Fruit fly (Drosophila melanogaster) whole organism, embryonic: ENCODE data around the gene CG7367.

Experiments
- Ada2b ChIP-seq: fragments of 200-800 bp; sonication (Bioruptor generic); IDR thresholded peaks from 2 replicates; pipeline ENCODE4 v1.3.6; 2022; ENCODE audit warnings: missing biosample characterization, missing genetic modification characterization
- Bteb2 ChIP-seq: fragments of 200-800 bp; sonication (Bioruptor generic); optimal IDR thresholded peaks from 2 replicates; lab custom pipeline; 2016; ENCODE audit warnings: missing biosample characterization, missing genetic modification characterization
- CG10321 ChIP-seq: fragments of 200-800 bp; sonication (Bioruptor generic); IDR thresholded peaks from 2 replicates; pipeline ENCODE4 v1.3.6; 2022; ENCODE audit warnings: missing biosample characterization, missing genetic modification characterization
- CG13296 ChIP-seq: fragments of 200-800 bp; sonication (Bioruptor generic); optimal IDR thresholded peaks from 3 replicates; lab custom pipeline; 2018; ENCODE audit warnings: missing biosample characterization, mild to moderate bottlenecking, missing genetic modification characterization
- CG15514 ChIP-seq: fragments of 200-800 bp; sonication (Bioruptor generic); optimal IDR thresholded peaks from 3 replicates; lab custom pipeline; 2017; ENCODE audit warnings: missing biosample characterization, missing genetic modification characterization, mild to moderate bottlenecking, moderate library complexity, missing genetic modification reagents
- CG16815 ChIP-seq: fragments of 200-800 bp; sonication (Bioruptor generic); optimal IDR thresholded peaks from 3 replicates; lab custom pipeline; 2017; ENCODE audit warnings: missing biosample characterization, mild to moderate bottlenecking, missing genetic modification characterization
- CG16863 ChIP-seq: fragments of 200-800 bp; sonication (Bioruptor generic); optimal IDR thresholded peaks from 3 replicates; lab custom pipeline; 2016; ENCODE audit warnings: missing biosample characterization, missing genetic modification characterization
- CG17328 ChIP-seq: fragments of 200-800 bp; sonication (Bioruptor generic); IDR thresholded peaks from 2 replicates; pipeline ENCODE4 v1.3.6; 2022; ENCODE audit warnings: missing biosample characterization, missing genetic modification characterization
- CG17385 ChIP-seq: fragments of 200-800 bp; sonication (Bioruptor generic); optimal IDR thresholded peaks from 3 replicates; lab custom pipeline; 2018; ENCODE audit warnings: missing biosample characterization, mild to moderate bottlenecking, missing genetic modification characterization
- CG17912 ChIP-seq: fragments of 200-800 bp; sonication (Bioruptor generic); optimal IDR thresholded peaks from 2 replicates; lab custom pipeline; 2018; ENCODE audit warnings: missing biosample characterization, mild to moderate bottlenecking, missing genetic modification characterization
- CG2678 ChIP-seq: fragments of 200-800 bp; sonication (Bioruptor generic); optimal IDR thresholded peaks from 3 replicates; lab custom pipeline; 2019; ENCODE audit warnings: missing biosample characterization, mild to moderate bottlenecking, missing genetic modification characterization, moderate library complexity
- CG2889 ChIP-seq: fragments of 200-800 bp; sonication (Bioruptor generic); IDR thresholded peaks from 3 replicates; pipeline ENCODE4 v1.3.6; 2022; ENCODE audit warnings: missing biosample characterization, missing genetic modification characterization
- CG32532 ChIP-seq: fragments of 200-800 bp; sonication (Bioruptor generic); IDR thresholded peaks from 2 replicates; pipeline ENCODE4 v1.3.6; 2022; ENCODE audit warnings: missing biosample characterization, missing genetic modification characterization
- CG3995 ChIP-seq: fragments of 200-800 bp; sonication (Bioruptor generic); optimal IDR thresholded peaks from 3 replicates; lab custom pipeline; 2016; ENCODE audit warnings: missing biosample characterization, missing genetic modification characterization
- CG7556 ChIP-seq: fragments of 200-800 bp; sonication (Bioruptor generic); optimal IDR thresholded peaks from 2 replicates; lab custom pipeline; 2017; ENCODE audit warnings: missing biosample characterization, mild to moderate bottlenecking, missing genetic modification characterization
- Dip2 ChIP-seq: fragments of 200-800 bp; sonication (Bioruptor generic); IDR thresholded peaks from 2 replicates; pipeline ENCODE4 v1.3.6; 2022; ENCODE audit warnings: missing biosample characterization, missing genetic modification characterization
- Hr51 ChIP-seq, 2 experiments: fragments of 200-800 bp; sonication (Bioruptor generic); optimal IDR thresholded peaks; 2 replicates in 1 of 2; 3 replicates in 1 of 2; lab custom pipeline; 2016 to 2018; ENCODE audit warnings: missing biosample characterization in 2 of 2, missing genetic modification characterization in 2 of 2, mild to moderate bottlenecking in 1 of 2, moderate library complexity in 1 of 2
- Hsf ChIP-seq: fragments of 200-800 bp; sonication (Bioruptor generic); optimal IDR thresholded peaks from 3 replicates; lab custom pipeline; 2016; ENCODE audit warnings: missing biosample characterization, missing genetic modification characterization
- Mrtf ChIP-seq: fragments of 200-800 bp; sonication (Bioruptor generic); IDR thresholded peaks from 3 replicates; pipeline ENCODE4 v1.3.6; 2022; ENCODE audit warnings: missing biosample characterization, missing genetic modification characterization
- Opbp ChIP-seq: fragments of 200-800 bp; sonication (Bioruptor generic); IDR thresholded peaks from 3 replicates; pipeline ENCODE4 v1.3.6; 2022; ENCODE audit warnings: missing biosample characterization, missing genetic modification characterization; ENCODE audit not compliant: partially characterized antibody
- Six4 ChIP-seq: fragments of 200-800 bp; sonication (Bioruptor generic); optimal IDR thresholded peaks from 2 replicates; lab custom pipeline; 2016; ENCODE audit warnings: missing biosample characterization, missing genetic modification characterization
- TFAM ChIP-seq: fragments of 200-800 bp; sonication (Bioruptor generic); optimal IDR thresholded peaks from 2 replicates; lab custom pipeline; 2017; ENCODE audit warnings: missing biosample characterization, missing genetic modification characterization, inconsistent platforms
- Tbp ChIP-seq: fragments of >200 bp; optimal IDR thresholded peaks from 2 replicates; lab custom pipeline; 2018; ENCODE audit warnings: missing biosample characterization, missing genetic modification characterization
- Xrp1 ChIP-seq: fragments of 200-800 bp; sonication (Bioruptor generic); IDR thresholded peaks from 2 replicates; pipeline ENCODE4 v1.3.6; 2022; ENCODE audit warnings: missing biosample characterization, missing genetic modification characterization
- ato ChIP-seq: fragments of 200-800 bp; sonication (Bioruptor generic); IDR thresholded peaks from 2 replicates; pipeline ENCODE4 v1.3.6; 2022; ENCODE audit warnings: missing biosample characterization, missing genetic modification characterization; ENCODE audit not compliant: partially characterized antibody
- bbx ChIP-seq: fragments of 200-800 bp; sonication (Bioruptor generic); IDR thresholded peaks from 2 replicates; pipeline ENCODE4 v1.3.6; 2022; ENCODE audit warnings: missing biosample characterization, missing genetic modification characterization; ENCODE audit not compliant: partially characterized antibody
- bcd ChIP-seq: fragments of 200-800 bp; sonication (Bioruptor generic); optimal IDR thresholded peaks from 2 replicates; lab custom pipeline; 2017; ENCODE audit warnings: missing biosample characterization, mild to moderate bottlenecking, missing genetic modification characterization
- chm ChIP-seq: fragments of 200-800 bp; sonication (Bioruptor generic); IDR thresholded peaks from 2 replicates; pipeline ENCODE4 v1.3.6; 2022; ENCODE audit warnings: missing biosample characterization, missing genetic modification characterization
- crol ChIP-seq: fragments of 200-800 bp; sonication (Bioruptor generic); IDR thresholded peaks from 2 replicates; pipeline ENCODE4 v1.3.6; 2022; ENCODE audit warnings: missing biosample characterization, missing genetic modification characterization
- crp ChIP-seq, 2 experiments: fragments of 200-800 bp; sonication (Bioruptor generic); optimal IDR thresholded peaks; 2 replicates in 1 of 2; 3 replicates in 1 of 2; lab custom pipeline; 2017; ENCODE audit warnings: missing biosample characterization in 2 of 2, missing genetic modification characterization in 2 of 2, mild to moderate bottlenecking in 1 of 2, moderate library complexity in 1 of 2
- emc ChIP-seq: fragments of 200-800 bp; sonication (Bioruptor generic); optimal IDR thresholded peaks from 2 replicates; lab custom pipeline; 2016; ENCODE audit warnings: missing biosample characterization, missing genetic modification characterization
- eyg ChIP-seq: fragments of 200-800 bp; sonication (Bioruptor generic); optimal IDR thresholded peaks from 3 replicates; lab custom pipeline; 2016; ENCODE audit warnings: missing biosample characterization, missing genetic modification characterization
- ftz-f1 ChIP-seq: fragments of 200-800 bp; sonication (Bioruptor generic); optimal IDR thresholded peaks from 2 replicates; lab custom pipeline; 2016; ENCODE audit warnings: missing biosample characterization, missing genetic modification characterization
- hbn ChIP-seq: fragments of 200-800 bp; sonication (Bioruptor generic); IDR thresholded peaks from 2 replicates; pipeline ENCODE4 v1.3.6; 2022; ENCODE audit warnings: missing biosample characterization, missing genetic modification characterization; ENCODE audit not compliant: partially characterized antibody
- insv ChIP-seq, 2 experiments: fragments of 200-800 bp; sonication (Bioruptor generic); optimal IDR thresholded peaks; 3 replicates each; lab custom pipeline; 2016 to 2018; ENCODE audit warnings: missing biosample characterization in 2 of 2, missing genetic modification characterization in 2 of 2
- jumu ChIP-seq: fragments of 200-800 bp; sonication (Bioruptor generic); optimal IDR thresholded peaks from 3 replicates; lab custom pipeline; 2016; ENCODE audit warnings: missing biosample characterization, missing genetic modification characterization
- kah ChIP-seq: fragments of 200-800 bp; sonication (Bioruptor generic); optimal IDR thresholded peaks from 2 replicates; lab custom pipeline; 2018; ENCODE audit warnings: missing biosample characterization, mild to moderate bottlenecking, missing genetic modification characterization
- oc ChIP-seq: fragments of 200-800 bp; sonication (Bioruptor generic); optimal IDR thresholded peaks from 2 replicates; lab custom pipeline; 2018; ENCODE audit warnings: missing biosample characterization, mild to moderate bottlenecking, missing genetic modification characterization, moderate library complexity
- org-1 ChIP-seq: fragments of 200-800 bp; sonication (Bioruptor generic); optimal IDR thresholded peaks from 2 replicates; lab custom pipeline; 2017; ENCODE audit warnings: missing biosample characterization, missing genetic modification characterization
- peb ChIP-seq: fragments of 200-800 bp; sonication (Bioruptor generic); IDR thresholded peaks from 2 replicates; pipeline ENCODE4 v1.3.6; 2022; ENCODE audit warnings: missing biosample characterization, missing genetic modification characterization
- psq ChIP-seq: fragments of 200-800 bp; sonication (Bioruptor generic); optimal IDR thresholded peaks from 2 replicates; lab custom pipeline; 2017; ENCODE audit warnings: missing biosample characterization, missing genetic modification characterization
- ranshi ChIP-seq: fragments of 200-800 bp; sonication (Bioruptor generic); IDR thresholded peaks from 2 replicates; pipeline ENCODE4 v1.3.6; 2022; ENCODE audit warnings: missing biosample characterization, missing genetic modification characterization
- sens-2 ChIP-seq: fragments of 200-800 bp; sonication (Bioruptor generic); IDR thresholded peaks from 2 replicates; pipeline ENCODE4 v1.3.6; 2022; ENCODE audit warnings: missing biosample characterization, missing genetic modification characterization
- seq ChIP-seq: fragments of 200-800 bp; sonication (Bioruptor generic); IDR thresholded peaks from 2 replicates; pipeline ENCODE4 v1.3.6; 2022; ENCODE audit warnings: missing biosample characterization, missing genetic modification characterization
- sug ChIP-seq: fragments of 200-800 bp; optimal IDR thresholded peaks from 2 replicates; lab custom pipeline; 2019; ENCODE audit warnings: missing biosample characterization, mild to moderate bottlenecking, missing genetic modification characterization, moderate library complexity
- tup ChIP-seq: fragments of 200-800 bp; sonication (Bioruptor generic); optimal IDR thresholded peaks from 2 replicates; lab custom pipeline; 2016; ENCODE audit warnings: missing biosample characterization, mild to moderate bottlenecking, missing genetic modification characterization, moderate library complexity
- usp ChIP-seq: fragments of >200 bp; optimal IDR thresholded peaks from 2 replicates; lab custom pipeline; 2017; ENCODE audit warnings: missing biosample characterization, missing genetic modification characterization
- zfh1 ChIP-seq: fragments of 200-800 bp; sonication (Bioruptor generic); IDR thresholded peaks from 3 replicates; pipeline ENCODE4 v1.3.6; 2022; ENCODE audit warnings: missing biosample characterization, missing genetic modification characterization
- zfh2 ChIP-seq: fragments of 200-800 bp; sonication (Bioruptor generic); optimal IDR thresholded peaks from 2 replicates; lab custom pipeline; 2016; ENCODE audit warnings: missing biosample characterization, missing genetic modification characterization

The CG7367 gene

DNA sequence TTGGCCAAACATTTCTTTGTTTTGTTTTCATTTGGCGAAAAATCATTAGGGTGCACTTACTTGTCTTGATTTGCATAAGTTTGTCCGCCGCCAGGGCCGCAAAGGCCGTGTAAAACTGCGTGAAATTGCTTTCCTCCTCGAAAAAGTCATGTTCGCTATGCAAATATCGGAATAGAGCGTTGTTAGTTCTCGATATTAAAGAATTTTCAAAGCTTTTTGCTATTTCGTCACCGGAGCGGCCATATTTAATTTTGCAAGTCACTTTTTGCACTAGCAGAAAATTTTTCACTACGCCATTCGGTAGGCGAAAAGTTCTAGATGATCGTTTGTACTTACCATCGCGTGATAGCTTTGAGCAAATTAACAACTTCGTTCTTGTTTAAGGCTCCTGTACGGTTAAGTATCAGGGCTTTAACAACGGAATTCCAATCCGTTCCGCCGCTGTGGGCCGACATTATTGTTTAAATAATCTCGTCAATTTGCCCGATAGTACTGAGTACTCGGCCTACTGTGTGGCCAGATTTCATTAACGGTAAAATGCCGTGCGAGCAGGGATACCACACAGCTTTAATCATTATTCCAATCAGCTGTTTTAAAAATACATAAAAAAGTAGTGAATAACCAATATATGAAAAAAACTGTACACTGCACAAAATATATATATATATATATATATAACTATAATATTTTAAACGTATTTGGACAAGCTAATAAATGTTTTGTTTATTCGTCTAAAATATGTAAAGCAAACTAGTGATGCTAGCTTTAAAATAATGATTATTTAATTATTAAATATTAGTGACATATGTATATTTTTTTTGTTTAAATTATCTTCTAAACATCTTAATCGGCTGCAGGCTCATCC is 31.8 kb upstream of the CG7367 start, which contains the start of gene poe (continued):
- TF ChIP-seq jumu (GFP tag; lab: Kevin White, UChicago) (no peak), emc (no peak), CG15514 (peak; percentile 62), CG17328 (peak; percentile 69; the same call in 1 of the 2 replicates), Ada2b (GFP tag; lab: Robert Waterston, UW) (peak; percentile 24; the same call in 1 of the 2 replicates), CG32532 (GFP tag; lab: Robert Waterston, UW) (peak; percentile 76), seq (GFP tag; lab: Robert Waterston, UW) (no peak), CG17385 (GFP tag; lab: Kevin White, UChicago) (no peak), kah (GFP tag; lab: Kevin White, UChicago) (peak; percentile 22), bcd (no peak), chm (GFP tag; lab: Robert Waterston, UW) (no peak), Opbp (GFP tag; lab: Robert Waterston, UW) (peak; percentile 6; the same call in 1 of the 3 replicates), Six4 (GFP tag; lab: Kevin White, UChicago) (peak; percentile 21), Dip2 (no peak), Xrp1 (GFP tag; lab: Robert Waterston, UW) (peak; percentile 80; the same call in 1 of the 2 replicates), ftz-f1 (no peak), ato (GFP tag; lab: Robert Waterston, UW) (no peak), Tbp (GFP tag; lab: Kevin White, UChicago) (no peak), Hsf (no peak), CG17912 (GFP tag; lab: Kevin White, UChicago) (no peak), zfh2 (GFP tag; lab: Kevin White, UChicago) (no peak), CG2678 (no peak), CG3995 (GFP tag; lab: Kevin White, UChicago) (peak; percentile 9), oc (tag; lab: Kevin White, UChicago) (no peak), crol (GFP tag; lab: Robert Waterston, UW) (no peak), CG13296 (GFP tag; lab: Kevin White, UChicago) (no peak), Hr51 (GFP tag; optimal IDR thresholded peaks at IDR 0.05; lab: Kevin White, UChicago) (no peak), psq (GFP tag; lab: Kevin White, UChicago) (peak; percentile 7), Mrtf (GFP tag; lab: Robert Waterston, UW) (no peak), CG16815 (GFP tag; lab: Kevin White, UChicago) (no peak), CG2889 (GFP tag; lab: Robert Waterston, UW) (0 out of 3 replicates have a peak, but pooled peaks have one; percentile 30), bbx (GFP tag; lab: Robert Waterston, UW) (0 out of 2 replicates have a peak, but pooled peaks have one; percentile 38), sens-2 (no peak), insv (GFP tag; optimal IDR thresholded peaks at IDR 0.05; lab: Kevin White, UChicago) (no peak), peb (GFP tag; lab: Robert Waterston, UW) (no peak), zfh1 (GFP tag; lab: Robert Waterston, UW) (peak; percentile 41; the same call in 2 of the 3 replicates), sug (tag; lab: Kevin White, UChicago) (no peak), org-1 (no peak), tup (GFP tag; lab: Kevin White, UChicago) (no peak), ranshi (GFP tag; lab: Robert Waterston, UW) (peak; percentile 28; the same call in 1 of the 2 replicates), crp (GFP tag; optimal IDR thresholded peaks at IDR 0.05; lab: Kevin White, UChicago) (peak; percentile 75 to 93), hbn (no peak), CG7556 (GFP tag; lab: Kevin White, UChicago) (no peak), eyg (no peak), CG16863 (no peak), CG10321 (no peak), Bteb2 (no peak), TFAM (GFP tag; lab: Kevin White, UChicago) (no peak), usp (GFP tag; lab: Kevin White, UChicago) (no peak)
